Fruit fly (Drosophila melanogaster) Kc167 (cell line): ENCODE data around the gene Cyp310a1.

Experiments used
- Sin3A ChIP-seq: fragments of >200 bp; optimal IDR thresholded peaks from 2 replicates; lab custom pipeline; 2018; ENCODE audit warnings: missing external identifiers
- h ChIP-seq: fragments of >200 bp; optimal IDR thresholded peaks from 3 replicates; lab custom pipeline; 2018; ENCODE audit warnings: missing external identifiers
- insv ChIP-seq: fragments of >200 bp; optimal IDR thresholded peaks from 3 replicates; lab custom pipeline; 2018; ENCODE audit warnings: missing external identifiers
- psq ChIP-seq: fragments of >200 bp; optimal IDR thresholded peaks from 2 replicates; lab custom pipeline; 2017; ENCODE audit warnings: missing external identifiers
- ttk ChIP-seq: sonication (Bioruptor generic); optimal IDR thresholded peaks from 2 replicates; lab custom pipeline; 2017; ENCODE audit warnings: missing external identifiers

DNA sequence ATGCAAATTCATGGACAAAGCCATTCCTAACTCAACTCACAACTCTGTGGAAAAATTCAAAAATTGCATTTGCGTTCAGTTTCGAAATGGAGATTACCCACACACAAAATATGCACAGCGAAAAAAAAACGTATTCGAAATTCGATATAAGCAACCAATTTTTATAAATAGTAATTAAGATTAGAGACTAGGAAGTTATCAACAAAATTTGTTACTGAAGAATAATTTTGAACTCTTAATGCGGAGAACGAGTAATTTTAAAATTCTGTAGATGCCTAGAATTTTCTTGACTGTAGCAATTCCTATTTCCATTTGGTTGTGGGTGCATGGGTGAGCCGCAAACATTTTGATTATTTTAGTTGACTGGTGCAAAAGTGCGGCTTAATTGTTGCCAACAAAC lies 10.6 kb upstream of the Cyp310a1 start:
- TF ChIP-seq ttk (no peak), h (lab: Kevin White, UChicago) (no peak), insv (lab: Kevin White, UChicago) (no peak), psq (no peak), Sin3A (lab: Kevin White, UChicago) (no peak)
